Worm (Caenorhabditis elegans): Measurements from ENCODE around the gene unc-70.

DNA sequence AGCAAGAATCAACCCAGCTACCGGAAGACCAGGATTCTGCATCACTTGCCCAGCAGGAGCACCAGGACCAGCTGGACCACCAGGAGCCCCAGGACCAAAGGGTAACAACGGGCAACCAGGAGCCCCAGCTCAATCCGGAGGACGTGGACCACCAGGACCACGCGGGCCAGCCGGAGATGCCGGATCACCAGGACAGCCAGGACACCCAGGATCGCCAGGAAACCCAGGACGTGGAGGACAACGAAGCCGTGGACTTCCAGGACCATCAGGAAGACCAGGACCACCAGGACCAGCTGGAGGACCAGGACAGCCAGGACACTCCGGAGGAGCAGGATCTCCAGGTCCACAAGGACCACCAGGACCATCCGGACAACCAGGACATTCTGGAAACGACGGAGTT is 49.6 kb upstream of the unc-70 start:
- no peak for TF ChIP-seq aly-1 (tag; optimal IDR thresholded peaks at IDR 0.05)
- no peak for TF ChIP-seq flt-1 (GFP tag; IDR thresholded peaks at IDR 0.05)
- TF ChIP-seq tbx-37 (GFP tag; conservative IDR thresholded peaks at IDR 0.05): no peak
- no peak for TF ChIP-seq ama-1 (optimal IDR thresholded peaks at IDR 0.05)
- no peak for TF ChIP-seq hmbx-1 (tag; optimal IDR thresholded peaks at IDR 0.05)
- TF ChIP-seq ceh-13 (GFP tag; optimal IDR thresholded peaks at IDR 0.05): no peak
- 0 out of 2 replicates have a peak, but pooled peaks have one; percentile 7 for TF ChIP-seq sea-1 (GFP tag; conservative IDR thresholded peaks at IDR 0.05)
- TF ChIP-seq scrt-1 (GFP tag; IDR thresholded peaks at IDR 0.05): no peak
- TF ChIP-seq ets-7 (tag; optimal IDR thresholded peaks at IDR 0.05): no peak
